Fruit fly (Drosophila melanogaster) whole organism, larva: ENCODE measurements around the gene CG14445.
A peak's percentile ranks its signal among the peaks of the same experiment; 100 is the strongest.

Source experiments
- noc ChIP-seq: fragments of 200-800 bp; sonication (Bioruptor generic); optimal IDR thresholded peaks from 3 replicates; lab custom pipeline; 2019; ENCODE audit warnings: missing biosample characterization, mild to moderate bottlenecking, missing genetic modification characterization, moderate library complexity

The CG14445 gene

DNA sequence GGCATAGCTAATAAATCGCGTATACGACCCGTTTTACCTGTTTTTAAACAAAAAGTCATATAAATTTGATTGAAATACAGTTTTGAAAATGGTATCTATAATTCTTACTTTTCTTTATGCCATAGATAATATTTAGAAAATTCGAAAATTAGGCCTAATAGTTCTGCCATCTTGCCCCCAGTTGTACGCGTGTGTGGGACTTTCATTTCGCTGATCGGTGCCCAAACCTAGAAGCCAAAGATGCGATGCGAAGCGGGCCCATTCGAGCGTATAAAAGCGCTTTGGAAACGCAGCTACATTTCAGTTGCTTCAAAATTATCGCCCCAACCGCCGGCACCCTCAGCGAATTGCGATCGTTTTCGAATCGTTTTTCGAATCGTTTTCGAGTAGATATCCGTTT lies at the start of gene CG14445:
TSS of gene CG14445 (plus strand) at position 301 of the 400 bp plus-strand sequence.
- no peak for TF ChIP-seq noc (tag; lab: Kevin White, UChicago)

DNA sequence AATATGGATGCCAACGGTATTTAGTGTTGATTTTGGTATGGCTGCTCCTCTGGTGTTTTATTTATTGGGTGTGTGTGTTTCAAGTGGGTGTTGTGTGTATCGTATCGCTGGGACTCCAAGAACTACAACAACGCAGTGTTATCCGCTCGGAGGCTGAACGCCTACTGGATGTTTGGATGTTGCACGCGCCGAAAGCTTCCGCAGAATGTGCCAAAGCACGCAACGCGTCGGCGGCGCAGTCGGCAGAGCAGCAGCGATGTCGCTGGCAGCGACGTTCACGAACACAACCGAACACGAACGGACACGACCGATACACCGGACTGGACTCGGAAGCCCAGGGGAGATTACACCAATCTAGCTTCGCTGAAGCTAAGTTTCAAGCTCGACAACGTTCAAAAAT lies 44.8 kb upstream of the CG14445 start, which contains the start of gene Ca-alpha1T:
TSS of gene Ca-alpha1T (minus strand) at position 152 of the 400 bp plus-strand sequence.
- no peak for TF ChIP-seq noc (tag; lab: Kevin White, UChicago)

DNA sequence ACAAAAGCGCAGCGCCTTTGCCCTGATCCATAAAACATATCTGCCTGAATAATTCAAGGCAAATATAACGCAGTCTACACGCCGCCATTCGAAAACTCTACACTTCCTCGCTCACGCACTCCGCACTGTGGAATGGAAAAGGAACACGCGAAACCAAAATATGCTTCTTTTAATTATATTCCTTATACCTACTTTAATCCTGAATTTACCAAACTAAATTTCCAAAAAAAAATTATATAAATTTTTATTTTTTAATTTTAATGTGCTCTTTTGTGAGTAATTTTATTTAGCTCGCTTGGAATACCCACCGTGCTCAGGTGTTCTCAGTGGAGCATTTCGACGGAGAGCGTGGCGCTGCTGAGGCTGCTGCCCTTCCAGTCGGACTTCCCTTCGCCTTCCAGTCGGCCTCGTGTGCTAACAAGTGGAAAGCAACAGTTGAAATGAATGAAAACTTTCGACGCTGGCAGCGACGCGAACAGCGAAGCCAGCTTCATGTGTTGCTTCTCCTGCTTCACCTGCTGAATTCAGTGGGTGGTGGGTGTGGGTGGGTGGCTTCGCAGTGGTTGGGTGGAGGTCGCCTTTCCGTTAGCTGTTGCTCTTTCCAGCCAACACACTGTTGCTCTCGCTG lies 43.8 kb upstream of the CG14445 start:
- TF ChIP-seq noc (tag; lab: Kevin White, UChicago), result peak; percentile 32

DNA sequence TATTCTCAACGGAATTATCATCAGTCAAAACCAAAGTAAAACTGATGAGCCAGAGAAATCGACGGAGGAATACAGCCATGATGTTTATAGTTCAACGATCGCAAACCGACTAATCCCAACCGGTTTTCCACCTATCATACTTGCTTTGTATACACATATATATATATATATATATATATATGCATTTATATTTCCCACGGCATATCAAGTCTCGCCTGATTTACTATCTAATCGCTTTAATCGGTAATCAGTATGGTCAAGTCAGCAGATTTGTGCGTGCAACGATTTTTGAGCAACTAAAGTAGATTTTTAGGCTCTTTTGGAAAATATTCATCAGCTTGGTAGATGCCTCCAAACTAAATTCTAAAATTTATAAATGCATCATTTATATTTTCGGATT lies 40.8 kb upstream of the CG14445 start, which contains the start of gene CG32750:
TSS of gene CG32750 (minus strand) at position 101 of the 400 bp plus-strand sequence.
- TF ChIP-seq noc (tag; lab: Kevin White, UChicago), result no peak

DNA sequence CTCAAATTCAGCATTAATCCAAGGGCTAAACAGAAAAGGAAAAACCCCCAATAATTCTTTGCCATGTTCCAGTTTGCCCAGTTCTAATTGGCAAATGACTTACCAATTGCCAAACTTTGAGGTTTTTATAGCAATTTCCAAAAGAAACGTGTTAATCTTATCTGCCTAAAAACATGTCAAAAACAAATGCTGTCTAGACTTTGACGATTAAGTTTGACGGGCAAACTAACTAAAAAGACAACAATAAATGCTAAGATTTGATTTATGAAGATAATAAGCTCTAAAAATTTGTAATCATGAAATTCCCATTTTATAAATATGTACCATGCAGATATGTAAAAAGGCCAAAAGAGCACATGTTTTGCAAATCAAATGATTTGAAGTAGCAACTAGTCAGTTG lies 38.6 kb upstream of the CG14445 start, which contains the start of gene CG32751:
TSS of gene CG32751 (minus strand) at position 101 of the 400 bp plus-strand sequence.
- TF ChIP-seq noc (tag; lab: Kevin White, UChicago), result no peak

DNA sequence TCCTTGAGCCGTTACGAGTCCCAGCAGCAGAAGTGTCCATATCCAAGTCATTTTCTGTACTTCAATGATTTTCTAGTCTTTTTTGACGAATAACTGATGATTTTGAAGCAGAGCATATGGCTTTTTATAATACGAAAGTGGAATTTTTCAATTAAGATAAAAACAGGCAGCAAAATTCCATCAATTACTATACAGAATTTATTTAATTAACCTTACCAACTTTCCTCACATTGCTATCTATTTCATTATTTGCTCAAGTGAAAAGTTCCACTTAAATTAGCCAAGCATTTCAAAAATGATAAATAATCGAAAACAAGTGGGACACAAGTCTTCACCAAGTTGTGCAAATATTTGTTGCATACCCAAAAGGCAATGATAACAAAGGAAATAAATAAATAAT lies 37.3 kb upstream of the CG14445 start, which contains the start of gene CG43090:
TSS of gene CG43090 (minus strand) at position 101 of the 400 bp plus-strand sequence.
- no peak for TF ChIP-seq noc (tag; lab: Kevin White, UChicago)

DNA sequence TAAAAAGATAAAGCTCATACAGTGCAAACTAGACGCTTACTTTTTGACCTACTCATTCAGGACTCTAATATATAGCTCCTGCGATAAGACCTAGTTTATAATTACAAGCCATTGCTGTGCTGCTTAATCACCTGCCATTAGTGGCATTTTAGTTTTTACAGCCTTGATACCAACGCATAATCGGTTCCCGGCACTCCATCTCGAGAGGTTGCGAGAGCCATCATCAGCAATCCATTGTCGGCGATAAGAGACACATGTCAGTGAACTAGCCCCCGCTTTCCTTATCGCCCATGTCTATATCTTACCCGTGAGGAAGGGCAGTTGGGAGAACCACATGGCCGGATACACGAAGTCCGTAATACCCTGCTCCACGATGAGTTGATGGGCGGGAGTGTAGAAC lies 35.7 kb upstream of the CG14445 start:
- no peak for TF ChIP-seq noc (tag; lab: Kevin White, UChicago)

DNA sequence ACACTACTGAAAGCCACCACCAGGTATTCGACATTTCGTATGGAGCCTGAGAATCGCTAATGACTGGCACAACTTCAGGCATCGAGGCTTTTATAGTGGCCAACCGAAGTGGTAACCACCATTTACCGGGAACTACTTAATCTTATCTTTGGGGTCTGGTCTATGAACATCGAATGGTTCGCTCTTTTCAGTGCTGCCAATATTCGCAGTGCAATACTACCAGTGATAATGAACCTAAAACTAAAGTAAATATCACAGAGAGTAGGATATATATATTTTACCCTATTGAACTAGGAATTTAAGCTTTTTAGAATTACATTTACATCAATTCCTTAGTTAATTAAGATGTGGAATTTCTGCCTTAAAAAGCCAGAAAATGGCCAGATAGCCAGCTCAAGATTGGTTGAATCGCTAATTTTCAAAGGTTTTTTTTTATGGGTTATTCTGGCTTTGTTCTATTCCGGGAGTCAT lies 34.6 kb upstream of the CG14445 start, which contains the start of gene vanin-like:
TSS of gene vanin-like (minus strand) at position 51 of the 471 bp plus-strand sequence.
- no peak for TF ChIP-seq noc (tag; lab: Kevin White, UChicago)

DNA sequence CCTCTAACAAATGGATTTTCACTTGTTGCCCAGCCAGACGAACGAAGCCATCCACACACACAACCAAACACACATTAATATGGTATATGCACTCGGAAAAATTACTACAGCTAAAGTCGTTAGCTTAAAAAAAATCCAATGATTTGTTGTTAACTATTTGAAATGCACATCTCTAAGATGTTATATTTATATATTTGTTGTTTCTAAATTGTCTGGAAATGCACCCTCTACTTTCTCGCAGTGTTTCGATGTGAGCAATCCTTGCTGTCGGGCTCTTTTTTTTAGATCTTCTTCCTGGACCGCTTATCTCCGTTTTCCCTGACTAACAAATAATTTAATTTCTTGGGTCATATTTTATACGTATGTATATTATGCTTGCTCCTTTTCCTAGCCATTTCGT lies 32.0 kb upstream of the CG14445 start:
- TF ChIP-seq noc (tag; lab: Kevin White, UChicago), result no peak

DNA sequence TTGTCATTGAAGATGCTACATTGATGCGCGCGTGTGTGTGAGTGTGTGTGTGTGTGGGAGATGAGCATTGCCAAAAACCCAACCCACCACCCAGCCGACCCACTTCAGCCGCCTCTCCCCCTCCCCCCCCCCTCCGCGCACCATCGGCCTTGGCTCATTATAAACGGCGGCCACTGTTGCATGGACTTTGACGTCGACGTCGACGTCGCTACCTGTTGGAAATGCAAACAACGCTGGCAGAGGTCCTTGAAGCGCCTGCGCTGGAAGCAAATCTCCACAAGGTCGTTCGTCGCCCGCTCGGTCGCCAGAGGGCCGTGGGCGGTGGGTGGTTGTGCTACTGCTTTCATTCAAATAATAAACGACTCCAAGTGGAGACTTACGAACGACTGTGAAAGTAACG lies 20.5 kb upstream of the CG14445 start:
- TF ChIP-seq noc (tag; lab: Kevin White, UChicago), result no peak

DNA sequence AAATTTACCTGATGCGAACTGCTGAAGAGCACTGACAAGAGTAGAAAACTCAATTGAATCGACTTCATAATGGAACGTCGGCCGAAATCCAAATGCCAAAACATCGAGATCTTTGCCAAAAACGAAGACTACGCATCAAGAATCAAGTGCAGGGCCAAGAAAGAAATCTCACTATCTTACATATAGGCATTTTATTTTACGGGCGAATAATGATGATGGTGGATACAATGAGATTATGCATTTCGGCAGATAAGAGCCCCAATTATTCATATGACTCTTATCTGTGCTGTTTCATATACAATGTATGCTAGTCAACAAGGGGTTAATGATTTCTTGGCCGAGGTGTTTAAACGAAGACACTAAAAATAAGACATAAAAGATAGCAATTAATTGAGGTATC lies 17.9 kb upstream of the CG14445 start, which contains the start of gene Btnd:
TSS of gene Btnd (minus strand) at position 101 of the 400 bp plus-strand sequence.
- TF ChIP-seq noc (tag; lab: Kevin White, UChicago), result no peak

DNA sequence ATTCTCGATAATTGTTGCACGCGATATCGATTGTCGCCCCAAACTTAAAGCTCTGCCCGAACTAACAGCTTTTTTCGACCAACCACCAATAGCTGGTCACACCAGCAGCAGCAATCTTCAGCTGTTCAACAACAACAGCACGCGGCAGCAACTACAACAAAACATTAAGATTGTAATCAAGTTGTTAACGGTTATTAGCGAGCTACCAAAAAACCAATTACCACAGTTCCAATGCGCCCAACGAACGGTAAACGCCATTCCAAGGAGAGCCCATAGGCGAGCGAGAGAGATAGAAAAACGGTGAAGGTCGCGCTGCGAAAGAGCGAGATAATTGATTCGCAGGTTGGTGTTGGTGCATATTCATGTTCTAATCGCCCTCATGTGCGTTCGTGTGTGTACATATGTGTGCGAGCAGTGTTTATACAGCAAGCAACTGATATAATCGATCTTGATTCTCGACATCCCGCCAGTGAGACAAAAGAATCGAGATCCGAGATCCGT lies 17.2 kb upstream of the CG14445 start, which contains the start of gene Efr:
TSS of gene Efr (plus strand) at position 113 of the 501 bp plus-strand sequence.
- TF ChIP-seq noc (tag; lab: Kevin White, UChicago), result peak; percentile 27

DNA sequence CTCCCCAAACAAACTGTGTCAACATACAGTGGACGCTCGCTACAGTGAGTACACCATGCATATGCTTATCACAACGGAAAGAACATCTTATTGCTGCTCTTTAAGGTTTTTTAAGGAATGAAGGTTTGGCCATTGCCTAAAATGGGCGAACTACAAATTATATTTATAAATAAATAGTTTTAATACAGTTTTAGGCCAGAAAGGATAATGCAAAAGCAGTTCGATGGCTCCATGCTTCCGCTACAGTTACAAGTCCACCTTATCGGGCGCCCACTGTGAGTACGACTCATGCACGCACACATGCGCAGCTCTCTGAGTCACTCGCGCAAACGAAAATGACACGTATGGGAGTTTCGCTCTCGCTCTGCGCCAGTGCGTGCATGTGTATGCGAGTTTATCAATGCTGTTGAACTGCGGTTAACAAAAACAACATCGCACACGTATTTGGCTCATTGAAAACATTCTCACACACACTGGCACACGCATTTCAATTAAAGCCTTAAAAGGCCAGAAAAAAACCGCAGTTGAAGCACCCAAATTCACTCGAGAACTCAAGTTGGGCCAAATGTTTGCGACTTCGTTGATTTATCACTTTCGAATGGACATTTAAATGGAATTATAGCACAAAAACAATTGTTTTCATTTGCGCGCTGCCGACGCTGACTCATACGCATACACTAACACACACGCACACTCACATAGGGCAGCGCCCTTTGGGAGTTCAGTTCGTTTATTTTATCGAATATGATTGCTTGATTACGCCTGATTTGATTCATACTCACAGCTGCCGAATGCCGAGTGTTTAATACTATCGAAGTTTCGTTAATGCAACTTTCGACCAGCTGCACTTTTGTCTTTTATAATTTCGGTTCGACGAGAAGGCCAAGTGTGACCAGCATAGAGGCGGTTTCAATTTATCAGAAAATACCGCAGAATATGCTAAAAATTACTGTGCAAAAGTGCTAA lies 12.6 kb upstream of the CG14445 start, which contains the start of gene sqh:
TSS of gene sqh (minus strand) at position 916 of the 966 bp plus-strand sequence.
- peak; percentile 96 for TF ChIP-seq noc (tag; lab: Kevin White, UChicago)

DNA sequence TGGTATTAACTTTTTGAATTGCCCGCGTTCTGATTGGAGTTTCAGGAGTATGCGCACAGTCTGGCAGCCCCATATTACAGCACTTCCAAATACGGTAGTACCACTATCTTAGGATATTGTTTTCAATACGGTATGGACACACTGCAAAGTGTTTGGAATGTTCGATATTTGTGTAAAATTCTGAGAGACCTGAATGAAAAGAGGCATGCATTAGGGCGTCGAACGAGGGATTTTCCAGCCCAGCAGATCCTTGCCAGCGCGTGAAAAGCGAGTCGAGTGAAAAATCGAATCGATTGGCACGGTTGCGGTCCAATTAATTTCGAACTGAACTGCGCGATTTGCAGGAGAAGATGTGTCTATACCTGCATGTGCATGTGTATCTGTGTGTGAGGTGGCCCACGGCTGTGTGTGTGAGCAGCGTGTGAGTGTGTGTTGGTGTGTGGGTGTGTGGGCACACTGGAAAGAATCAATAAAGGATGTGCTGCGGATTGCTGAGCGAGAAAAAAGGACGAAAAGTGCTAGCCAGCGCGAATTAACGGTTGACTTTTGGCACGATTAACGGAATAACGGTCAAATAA lies 11.6 kb upstream of the CG14445 start, which contains the start of gene dtn:
TSS of gene dtn (plus strand) at position 176 of the 578 bp plus-strand sequence.
- TF ChIP-seq noc (tag; lab: Kevin White, UChicago), result no peak

DNA sequence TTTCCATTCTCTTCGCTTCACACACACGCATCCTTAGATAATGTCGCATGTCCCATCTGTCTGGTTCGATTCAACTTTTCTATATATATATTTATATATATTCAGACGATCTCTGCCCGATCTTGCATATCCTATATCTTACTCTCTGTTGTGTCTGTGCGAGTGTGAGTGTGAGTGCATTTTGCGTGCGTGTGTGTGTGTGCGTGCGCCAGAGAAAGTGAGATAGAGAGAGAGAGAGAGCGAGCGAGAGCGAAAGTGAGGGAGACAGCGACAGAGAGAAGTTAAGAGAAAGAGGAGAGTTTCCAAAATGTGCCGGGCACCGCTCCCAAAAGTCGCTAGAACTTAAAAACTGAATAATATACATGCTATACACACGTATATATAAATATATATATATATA lies 5.4 kb upstream of the CG14445 start:
- TF ChIP-seq noc (tag; lab: Kevin White, UChicago), result no peak
